Worm (Caenorhabditis elegans) whole organism, mixed stage, embryonic: Measurements from ENCODE around the gene rars-1.

Source experiments
- bed-3 ChIP-seq: fragments of 200-800 bp; sonication (Bioruptor generic); optimal IDR thresholded peaks from 3 replicates; lab custom pipeline; 2018; ENCODE audit warnings: mild to moderate bottlenecking, missing genetic modification characterization, moderate library complexity, missing compliant biosample characterization
- blmp-1 ChIP-seq: fragments of 150-350 bp; optimal IDR thresholded peaks from 2 replicates; lab custom pipeline; 2014; ENCODE audit warnings: missing biosample characterization, missing genetic modification characterization
- ceh-39 ChIP-seq: fragments of 150-350 bp; optimal IDR thresholded peaks from 2 replicates; lab custom pipeline; 2014; ENCODE audit warnings: missing biosample characterization, missing genetic modification characterization
- ceh-43 ChIP-seq: fragments of 200-800 bp; sonication (Bioruptor generic); optimal IDR thresholded peaks from 2 replicates; lab custom pipeline; 2018; ENCODE audit warnings: mild to moderate bottlenecking, missing genetic modification characterization, moderate library complexity, missing compliant biosample characterization
- ceh-83 ChIP-seq: fragments of 200-800 bp; sonication (Bioruptor generic); optimal IDR thresholded peaks from 2 replicates; lab custom pipeline; 2018; ENCODE audit warnings: mild to moderate bottlenecking, missing genetic modification characterization, missing compliant biosample characterization
- ces-1 ChIP-seq: fragments of 150-350 bp; optimal IDR thresholded peaks from 2 replicates; lab custom pipeline; 2014; ENCODE audit warnings: missing biosample characterization, missing genetic modification reagents, missing genetic modification characterization
- cnd-1 ChIP-seq: fragments of 200-800 bp; sonication (Bioruptor generic); optimal IDR thresholded peaks from 2 replicates; lab custom pipeline; 2018; ENCODE audit warnings: mild to moderate bottlenecking, missing genetic modification characterization, missing compliant biosample characterization
- drap-1 ChIP-seq: fragments of 200-800 bp; sonication (Bioruptor generic); optimal IDR thresholded peaks from 3 replicates; lab custom pipeline; 2018; ENCODE audit warnings: mild to moderate bottlenecking, missing genetic modification characterization, missing compliant biosample characterization
- elt-1 ChIP-seq: sonication (generic microtip); optimal IDR thresholded peaks from 2 replicates; lab custom pipeline; 2017; ENCODE audit warnings: missing genetic modification characterization, mild to moderate bottlenecking, missing compliant biosample characterization, antibody characterized with exemption, moderate library complexity, borderline replicate concordance; ENCODE audit not compliant: insufficient read depth
- elt-3 ChIP-seq: fragments of 150-350 bp; optimal IDR thresholded peaks from 2 replicates; lab custom pipeline; 2014; ENCODE audit warnings: missing biosample characterization, missing genetic modification characterization
- flh-1 ChIP-seq: fragments of 200-800 bp; sonication (Bioruptor generic); optimal IDR thresholded peaks from 2 replicates; lab custom pipeline; 2018; ENCODE audit warnings: mild to moderate bottlenecking, missing genetic modification characterization, moderate library complexity, missing compliant biosample characterization
- ham-2 ChIP-seq: fragments of 200-800 bp; sonication (Bioruptor generic); optimal IDR thresholded peaks from 2 replicates; lab custom pipeline; 2018; ENCODE audit warnings: mild to moderate bottlenecking, missing genetic modification characterization, missing compliant biosample characterization
- hlh-1 ChIP-seq: fragments of 150-350 bp; optimal IDR thresholded peaks from 2 replicates; lab custom pipeline; 2014; ENCODE audit warnings: missing biosample characterization, missing genetic modification reagents, missing genetic modification characterization
- lin-13 ChIP-seq: fragments of 150-350 bp; optimal IDR thresholded peaks from 2 replicates; lab custom pipeline; 2014; ENCODE audit warnings: missing biosample characterization, missing genetic modification characterization
- lin-32 ChIP-seq: fragments of 200-800 bp; sonication (Bioruptor generic); optimal IDR thresholded peaks from 2 replicates; lab custom pipeline; 2018; ENCODE audit warnings: mild to moderate bottlenecking, missing genetic modification characterization, missing compliant biosample characterization
- lsy-2 ChIP-seq: fragments of 150-350 bp; optimal IDR thresholded peaks from 2 replicates; lab custom pipeline; 2014; ENCODE audit warnings: missing biosample characterization, missing genetic modification characterization
- mep-1 ChIP-seq: fragments of 150-350 bp; optimal IDR thresholded peaks from 2 replicates; lab custom pipeline; 2017; ENCODE audit warnings: missing biosample characterization, missing genetic modification reagents, missing genetic modification characterization, inconsistent platforms
- mls-2 ChIP-seq: sonication (generic microtip); optimal IDR thresholded peaks from 2 replicates; lab custom pipeline; 2016; ENCODE audit warnings: mild to moderate bottlenecking, missing genetic modification characterization, moderate library complexity, missing compliant biosample characterization
- nhr-12 ChIP-seq: fragments of 150-350 bp; optimal IDR thresholded peaks from 2 replicates; lab custom pipeline; 2014; ENCODE audit warnings: missing biosample characterization, missing genetic modification characterization
- nhr-2 ChIP-seq: fragments of 150-350 bp; optimal IDR thresholded peaks from 2 replicates; lab custom pipeline; 2014; ENCODE audit warnings: missing biosample characterization, missing genetic modification characterization
- nhr-237 ChIP-seq: fragments of 150-350 bp; optimal IDR thresholded peaks from 2 replicates; lab custom pipeline; 2014; ENCODE audit warnings: missing biosample characterization, missing genetic modification characterization
- nhr-28 ChIP-seq: fragments of 150-350 bp; optimal IDR thresholded peaks from 2 replicates; lab custom pipeline; 2014; ENCODE audit warnings: missing biosample characterization, missing genetic modification characterization
- pha-4 ChIP-seq: fragments of 150-350 bp; optimal IDR thresholded peaks from 2 replicates; lab custom pipeline; 2018; ENCODE audit warnings: missing biosample characterization, missing genetic modification reagents, missing genetic modification characterization
- sem-2 ChIP-seq: fragments of 200-800 bp; sonication (Bioruptor generic); optimal IDR thresholded peaks from 2 replicates; lab custom pipeline; 2018; ENCODE audit warnings: mild to moderate bottlenecking, missing genetic modification characterization, missing compliant biosample characterization
- snpc-4 ChIP-seq: fragments of 150-350 bp; optimal IDR thresholded peaks from 2 replicates; lab custom pipeline; 2014; ENCODE audit warnings: missing biosample characterization, missing genetic modification characterization
- sptf-1 ChIP-seq: sonication (generic microtip); optimal IDR thresholded peaks from 2 replicates; lab custom pipeline; 2017; ENCODE audit warnings: mild to moderate bottlenecking, missing genetic modification characterization, moderate library complexity, missing compliant biosample characterization
- tbx-8 ChIP-seq: fragments of 200-800 bp; sonication (Bioruptor generic); optimal IDR thresholded peaks from 2 replicates; lab custom pipeline; 2018; ENCODE audit warnings: mild to moderate bottlenecking, missing genetic modification characterization, moderate library complexity, missing compliant biosample characterization
- unc-120 ChIP-seq: sonication (generic microtip); optimal IDR thresholded peaks from 2 replicates; lab custom pipeline; 2017; ENCODE audit warnings: missing genetic modification characterization, missing compliant biosample characterization; ENCODE audit not compliant: poor library complexity, severe bottlenecking
- unc-62 ChIP-seq: fragments of 150-350 bp; optimal IDR thresholded peaks from 2 replicates; lab custom pipeline; 2014; ENCODE audit warnings: missing biosample characterization, missing genetic modification reagents, missing genetic modification characterization
- zip-8 ChIP-seq: fragments of 150-350 bp; optimal IDR thresholded peaks from 2 replicates; lab custom pipeline; 2014; ENCODE audit warnings: missing biosample characterization, missing genetic modification characterization
- ztf-11 ChIP-seq: fragments of 150-350 bp; optimal IDR thresholded peaks from 2 replicates; lab custom pipeline; 2014; ENCODE audit warnings: missing biosample characterization, missing genetic modification characterization

Gene rars-1

ce11 chrIII:4937022-4937421, 20.0 kb upstream of the rars-1 start, which contains the start of gene fsn-1:
TSS of gene fsn-1 (plus strand) at chrIII:4937322.
- TF ChIP-seq elt-3 (tag; lab: Kevin White, UChicago) (no peak), bed-3 (no peak), cnd-1 (tag; lab: Kevin White, UChicago) (no peak), nhr-237 (tag; lab: Kevin White, UChicago) (no peak), ztf-11 (tag; lab: Kevin White, UChicago) (no peak), zip-8 (tag; lab: Kevin White, UChicago) (no peak), ceh-43 (no peak), snpc-4 (no peak), sem-2 (GFP tag; lab: Kevin White, UChicago) (no peak), ceh-39 (no peak), pha-4 (tag; lab: Kevin White, UChicago) (no peak), ham-2 (no peak), ces-1 (GFP tag; lab: Kevin White, UChicago) (no peak), sptf-1 (tag; lab: Kevin White, UChicago) (no peak), unc-120 (tag; lab: Kevin White, UChicago) (no peak), ceh-83 (no peak)

- TF ChIP-seq ceh-39 (no peak), nhr-237 (tag; lab: Kevin White, UChicago) (no peak), ceh-83 (no peak), blmp-1 (tag; lab: Kevin White, UChicago) (no peak), nhr-12 (no peak), unc-62 (GFP tag; lab: Kevin White, UChicago) (no peak), elt-3 (tag; lab: Kevin White, UChicago) (no peak), sptf-1 (tag; lab: Kevin White, UChicago) (no peak), sem-2 (GFP tag; lab: Kevin White, UChicago) (no peak), lsy-2 (tag; lab: Kevin White, UChicago) (no peak), mep-1 (tag; lab: Kevin White, UChicago) (no peak), hlh-1 (tag; lab: Kevin White, UChicago) (no peak), mls-2 (tag; lab: Kevin White, UChicago) (no peak), lin-13 (tag; lab: Kevin White, UChicago) (no peak)
- TF ChIP-seq, all 35 proteins: peak for 0
Observed at ce11 chrIII:4934896-4935628, 18.1 kb upstream of the rars-1 start, which contains the start of gene mrps-18C. TSS of gene mrps-18C (plus strand) at chrIII:4935578.

- no peak for TF ChIP-seq bed-3
- TF ChIP-seq tbx-8, result no peak
- TF ChIP-seq nhr-2, result no peak
- TF ChIP-seq hlh-1 (tag; lab: Kevin White, UChicago), result no peak
- TF ChIP-seq blmp-1 (tag; lab: Kevin White, UChicago), result no peak
- TF ChIP-seq unc-62 (GFP tag; lab: Kevin White, UChicago), result no peak
- no peak for TF ChIP-seq drap-1 (GFP tag; lab: Kevin White, UChicago)
- no peak for TF ChIP-seq flh-1
- TF ChIP-seq mep-1 (tag; lab: Kevin White, UChicago), result no peak
- no peak for TF ChIP-seq elt-3 (tag; lab: Kevin White, UChicago)
- TF ChIP-seq nhr-28, result no peak
- TF ChIP-seq ceh-83, result no peak
Observed at ce11 chrIII:4932203-4932699, 15.3 kb upstream of the rars-1 start, which contains the start of the genes C26E6.12 and eri-9. TSS of gene C26E6.12 (minus strand) at chrIII:4932253. TSS of gene eri-9 (plus strand) at chrIII:4932450.

- peak; percentile 15 for TF ChIP-seq lsy-2 (tag; lab: Kevin White, UChicago)
- TF ChIP-seq ces-1 (GFP tag; lab: Kevin White, UChicago), result peak; percentile 21
- TF ChIP-seq sptf-1 (tag; lab: Kevin White, UChicago), result peak; percentile 66
- peak; percentile 9 for TF ChIP-seq pha-4 (tag; lab: Kevin White, UChicago)
- no peak for TF ChIP-seq mls-2 (tag; lab: Kevin White, UChicago)
Observed at ce11 chrIII:4930154-4930679, 13.2 kb upstream of the rars-1 start, which contains the start of gene set-2. TSS of gene set-2 (minus strand) at chrIII:4930204.

- TF ChIP-seq blmp-1 (tag; lab: Kevin White, UChicago) (no peak), lin-32 (no peak), unc-120 (tag; lab: Kevin White, UChicago) (no peak), elt-1 (tag; lab: Kevin White, UChicago) (no peak), snpc-4 (no peak), ztf-11 (tag; lab: Kevin White, UChicago) (no peak), hlh-1 (tag; lab: Kevin White, UChicago) (no peak), nhr-237 (tag; lab: Kevin White, UChicago) (no peak)
- TF ChIP-seq, all 35 proteins: peak for 0
Observed at ce11 chrIII:4924134-4924533, 7.2 kb upstream of the rars-1 start.
